Worm (Caenorhabditis elegans): ENCODE results near the gene F53F8.7.

ce11 chrV:20692903-20693302 lies 5.3 kb downstream of the F53F8.7 start:
- TF ChIP-seq nhr-237 (tag; optimal IDR thresholded peaks at IDR 0.05) (no peak), mls-2 (tag; optimal IDR thresholded peaks at IDR 0.05) (no peak), nhr-76 (tag; optimal IDR thresholded peaks at IDR 0.05) (no peak), unc-39 (tag; optimal IDR thresholded peaks at IDR 0.05) (no peak), elt-3 (tag; optimal IDR thresholded peaks at IDR 0.05) (no peak), ham-2 (GFP tag; optimal IDR thresholded peaks at IDR 0.05) (no peak), lin-13 (tag; optimal IDR thresholded peaks at IDR 0.05) (no peak), drap-1 (GFP tag; optimal IDR thresholded peaks at IDR 0.05) (no peak), unc-120 (tag; optimal IDR thresholded peaks at IDR 0.05; ENCODE audit: poor library complexity, severe bottlenecking) (no peak), unc-62 (GFP tag; optimal IDR thresholded peaks at IDR 0.05) (no peak), mep-1 (tag; optimal IDR thresholded peaks at IDR 0.05) (no peak)

Data from whole organism, mixed stage, embryonic.